Fruit fly (Drosophila melanogaster) whole organism, pupa: ENCODE data around the gene RhoGAP16F.

Experiments
- CG12605 ChIP-seq: fragments of 200-800 bp; sonication (Bioruptor generic); IDR thresholded peaks from 2 replicates; pipeline ENCODE4 v1.3.6; 2022; ENCODE audit warnings: missing biosample characterization, missing genetic modification characterization
- CG32121 ChIP-seq: fragments of 200-800 bp; sonication (Bioruptor generic); IDR thresholded peaks from 2 replicates; pipeline ENCODE4 v1.3.6; 2022; ENCODE audit warnings: missing biosample characterization, missing genetic modification characterization
- CG8301 ChIP-seq: fragments of 200-800 bp; sonication (Bioruptor generic); optimal IDR thresholded peaks from 2 replicates; lab custom pipeline; 2018; ENCODE audit warnings: missing biosample characterization, mild to moderate bottlenecking, missing genetic modification characterization
- CG9948 ChIP-seq: fragments of 200-800 bp; sonication (Bioruptor generic); optimal IDR thresholded peaks from 2 replicates; lab custom pipeline; 2018; ENCODE audit warnings: missing biosample characterization, mild to moderate bottlenecking, missing genetic modification characterization, moderate library complexity
- Ets98B ChIP-seq: fragments of 200-800 bp; sonication (Bioruptor generic); IDR thresholded peaks from 2 replicates; pipeline ENCODE4 v1.3.6; 2022; ENCODE audit warnings: missing biosample characterization, missing genetic modification characterization
- Snoo ChIP-seq: fragments of 200-800 bp; sonication (Bioruptor generic); optimal IDR thresholded peaks from 3 replicates; lab custom pipeline; 2017; ENCODE audit warnings: missing biosample characterization, mild to moderate bottlenecking, missing genetic modification characterization, inconsistent platforms
- fd96Ca ChIP-seq: fragments of 200-800 bp; sonication (Bioruptor generic); IDR thresholded peaks from 3 replicates; pipeline ENCODE4 v1.3.6; 2022; ENCODE audit warnings: missing biosample characterization, missing genetic modification characterization

DNA sequence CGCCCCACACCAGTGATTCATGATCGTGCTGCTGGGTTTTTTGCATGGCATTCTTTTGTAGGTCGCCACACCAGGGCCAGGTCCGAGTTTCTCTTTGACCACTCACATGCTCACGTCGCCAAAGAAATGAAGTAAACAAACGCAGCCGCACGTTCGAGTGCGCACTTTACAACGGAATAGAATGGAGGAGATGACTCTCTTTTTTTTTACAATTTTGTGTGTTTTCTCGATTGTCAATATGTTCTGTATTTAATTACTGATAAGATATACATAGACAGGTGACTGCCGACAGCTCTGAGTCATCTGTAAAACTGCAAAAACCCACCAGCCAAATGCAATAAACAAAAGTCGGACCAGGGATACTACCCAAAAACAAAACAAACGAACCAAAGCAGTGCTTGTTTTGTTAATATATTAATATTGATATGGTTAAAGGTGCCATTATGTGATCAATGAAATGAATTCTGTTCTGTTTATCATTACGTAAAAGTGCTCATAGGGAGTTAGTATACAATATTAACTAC is 7.3 kb downstream of the RhoGAP16F start:
- no peak for TF ChIP-seq Ets98B (GFP tag; lab: Robert Waterston, UW)
- TF ChIP-seq fd96Ca (GFP tag; lab: Robert Waterston, UW) = no peak
- TF ChIP-seq CG8301 (tag; lab: Kevin White, UChicago) = no peak
- no peak for TF ChIP-seq Snoo (tag; lab: Kevin White, UChicago)
- TF ChIP-seq CG12605 (GFP tag; lab: Robert Waterston, UW) = no peak
- TF ChIP-seq CG32121 (GFP tag; lab: Robert Waterston, UW) = 0 out of 2 replicates have a peak, but pooled peaks have one; percentile 33
- no peak for TF ChIP-seq CG9948 (tag; lab: Kevin White, UChicago)
